Fruit fly (Drosophila melanogaster): ENCODE measurements around the gene Cpr64Aa.

Cpr64Aa gene

dm6 chr3L:4225647-4226470 is 16.9 kb upstream of the Cpr64Aa start (continued):
- no peak for TF ChIP-seq Trl (optimal IDR thresholded peaks at IDR 0.05)
- no peak for TF ChIP-seq Trl (GFP tag; optimal IDR thresholded peaks at IDR 0.05)
- no peak for TF ChIP-seq pzg (GFP tag; optimal IDR thresholded peaks at IDR 0.05)
- TF ChIP-seq HmgD (GFP tag; optimal IDR thresholded peaks at IDR 0.05), result no peak
- no peak for TF ChIP-seq lola (GFP tag; optimal IDR thresholded peaks at IDR 0.05)
- TF ChIP-seq cwo (GFP tag; optimal IDR thresholded peaks at IDR 0.05), result peak; percentile 63
- no peak for TF ChIP-seq YL-1 (GFP tag; optimal IDR thresholded peaks at IDR 0.05)
- no peak for TF ChIP-seq CoRest (tag; optimal IDR thresholded peaks at IDR 0.05)
- TF ChIP-seq wor (GFP tag; IDR thresholded peaks at IDR 0.05), result no peak
- no peak for TF ChIP-seq CTCF (GFP tag; optimal IDR thresholded peaks at IDR 0.05)
- no peak for TF ChIP-seq phol (tag; optimal IDR thresholded peaks at IDR 0.05)
- TF ChIP-seq CG11398 (GFP tag; optimal IDR thresholded peaks at IDR 0.05), result no peak
- TF ChIP-seq sd (tag; optimal IDR thresholded peaks at IDR 0.05), result peak; percentile 75
- TF ChIP-seq abd-A (tag; optimal IDR thresholded peaks at IDR 0.05), result no peak
- peak in 1 of 2 experiments; percentile 67 for TF ChIP-seq Pdp1 (GFP tag; optimal IDR thresholded peaks at IDR 0.05)
- no peak for TF ChIP-seq gt (GFP tag; IDR thresholded peaks at IDR 0.05)
- TF ChIP-seq Scr (GFP tag; IDR thresholded peaks at IDR 0.05; ENCODE audit: partially characterized antibody), result no peak
- no peak for TF ChIP-seq CG15514 (GFP tag; optimal IDR thresholded peaks at IDR 0.05)
- no peak for TF ChIP-seq kah (GFP tag; optimal IDR thresholded peaks at IDR 0.05)
- no peak for TF ChIP-seq hb (GFP tag; IDR thresholded peaks at IDR 0.05; ENCODE audit: partially characterized antibody)
- no peak for TF ChIP-seq Hr3 (GFP tag; optimal IDR thresholded peaks at IDR 0.05)
- TF ChIP-seq nerfin-1 (tag; optimal IDR thresholded peaks at IDR 0.05), result no peak
- TF ChIP-seq NC2β (GFP tag; optimal IDR thresholded peaks at IDR 0.05), result no peak
- peak in 1 of 2 experiments; percentile 82 for TF ChIP-seq Hr78 (GFP tag; optimal IDR thresholded peaks at IDR 0.05)
- TF ChIP-seq CG8290 (GFP tag; optimal IDR thresholded peaks at IDR 0.05), result no peak
- peak in 1 of 2 experiments; percentile 8 for TF ChIP-seq CG8290 (tag; optimal IDR thresholded peaks at IDR 0.05)
- TF ChIP-seq grau (tag; optimal IDR thresholded peaks at IDR 0.05), result no peak
- TF ChIP-seq CG4730 (GFP tag; IDR thresholded peaks at IDR 0.05), result no peak
- TF ChIP-seq CG17568 (GFP tag; optimal IDR thresholded peaks at IDR 0.05), result no peak
- no peak for TF ChIP-seq CG17328 (GFP tag; IDR thresholded peaks at IDR 0.05)
- TF ChIP-seq CG11093 (GFP tag; IDR thresholded peaks at IDR 0.05), result no peak
- peak; percentile 42 for TF ChIP-seq D19B (GFP tag; optimal IDR thresholded peaks at IDR 0.05)
- no peak for TF ChIP-seq CG6813 (GFP tag; optimal IDR thresholded peaks at IDR 0.05)
- TF ChIP-seq CG12942 (GFP tag; optimal IDR thresholded peaks at IDR 0.05), result no peak
- no peak for TF ChIP-seq CG12071 (GFP tag; optimal IDR thresholded peaks at IDR 0.05)
- TF ChIP-seq HLH3B (GFP tag; IDR thresholded peaks at IDR 0.05), result no peak
- peak; percentile 90 for TF ChIP-seq crol (GFP tag; IDR thresholded peaks at IDR 0.05)
- no peak for TF ChIP-seq sim (GFP tag; IDR thresholded peaks at IDR 0.05)
- TF ChIP-seq CG1792 (GFP tag; optimal IDR thresholded peaks at IDR 0.05), result no peak
- TF ChIP-seq eyg (GFP tag; optimal IDR thresholded peaks at IDR 0.05), result no peak
- no peak for TF ChIP-seq odd (GFP tag; optimal IDR thresholded peaks at IDR 0.05)
- no peak for TF ChIP-seq Fer1 (GFP tag; optimal IDR thresholded peaks at IDR 0.05)
- no peak for TF ChIP-seq Dref (GFP tag; IDR thresholded peaks at IDR 0.05)
- peak; percentile 31 for TF ChIP-seq CG12769 (tag; optimal IDR thresholded peaks at IDR 0.05)
- TF ChIP-seq CG1832 (GFP tag; optimal IDR thresholded peaks at IDR 0.05), result no peak
- TF ChIP-seq HHEX (GFP tag; optimal IDR thresholded peaks at IDR 0.05), result no peak
- TF ChIP-seq CG10431 (GFP tag; optimal IDR thresholded peaks at IDR 0.05), result no peak
- 0 out of 2 replicates have a peak, but pooled peaks have one; percentile 41 for TF ChIP-seq aop (GFP tag; IDR thresholded peaks at IDR 0.05)
- no peak for TF ChIP-seq tap (tag; optimal IDR thresholded peaks at IDR 0.05)
- TF ChIP-seq CG10543 (GFP tag; optimal IDR thresholded peaks at IDR 0.05), result peak; percentile 14

All from whole organism, embryonic.